Worm (Caenorhabditis elegans): Measurements from ENCODE around the gene F53F8.7.

DNA sequence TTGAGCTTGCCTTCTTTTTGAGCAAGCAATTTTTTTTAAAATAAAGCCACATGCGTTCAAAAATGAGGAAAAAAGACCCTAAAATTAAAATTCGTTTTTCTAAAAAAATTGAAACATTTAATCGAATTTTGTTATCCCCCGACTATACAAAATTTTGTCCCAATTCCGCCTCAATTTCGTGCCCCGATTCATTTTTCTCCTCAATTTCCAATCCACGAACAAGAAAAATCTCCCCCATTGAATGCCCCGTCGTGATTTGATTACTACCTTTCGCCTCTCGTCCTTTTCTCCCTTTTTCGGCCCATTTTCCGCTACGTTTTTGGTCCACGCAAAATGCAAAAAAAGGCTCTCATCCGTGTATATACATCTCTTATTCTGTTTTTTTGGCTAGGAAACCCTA, 46.2 kb downstream of the F53F8.7 start:
- TF ChIP-seq blmp-1 (tag; optimal IDR thresholded peaks at IDR 0.05), result no peak
- TF ChIP-seq cnd-1 (tag; optimal IDR thresholded peaks at IDR 0.05), result no peak
- TF ChIP-seq nhr-76 (tag; optimal IDR thresholded peaks at IDR 0.05), result no peak
- no peak for TF ChIP-seq ham-2 (GFP tag; optimal IDR thresholded peaks at IDR 0.05)
- no peak for TF ChIP-seq mab-5 (tag; optimal IDR thresholded peaks at IDR 0.05)
- TF ChIP-seq lin-32 (GFP tag; optimal IDR thresholded peaks at IDR 0.05), result no peak
- no peak for TF ChIP-seq nhr-237 (tag; optimal IDR thresholded peaks at IDR 0.05)
- no peak for TF ChIP-seq snpc-4 (tag; optimal IDR thresholded peaks at IDR 0.05)
- no peak for TF ChIP-seq sem-2 (GFP tag; optimal IDR thresholded peaks at IDR 0.05)
- no peak for TF ChIP-seq flh-1 (GFP tag; optimal IDR thresholded peaks at IDR 0.05)
- TF ChIP-seq ztf-11 (tag; optimal IDR thresholded peaks at IDR 0.05), result no peak
- TF ChIP-seq nhr-28 (tag; optimal IDR thresholded peaks at IDR 0.05), result no peak
- TF ChIP-seq elt-1 (tag; optimal IDR thresholded peaks at IDR 0.05; ENCODE audit: borderline replicate concordance, insufficient read depth), result no peak
- TF ChIP-seq ces-1 (GFP tag; optimal IDR thresholded peaks at IDR 0.05), result peak; percentile 54

Data from whole organism, mixed stage, embryonic.